Fruit fly (Drosophila melanogaster): Measurements from ENCODE around the gene CG14855.

Gene CG14855

dm6 chr3R:14748323-14749076 lies 47.6 kb upstream of the CG14855 start (continued):
- TF ChIP-seq D (optimal IDR thresholded peaks at IDR 0.05) = no peak
- peak; percentile 47 for TF ChIP-seq D (GFP tag; optimal IDR thresholded peaks at IDR 0.05)
- TF ChIP-seq ttk (GFP tag; IDR thresholded peaks at IDR 0.05) = no peak
- TF ChIP-seq pum (GFP tag; optimal IDR thresholded peaks at IDR 0.05) = no peak
- TF ChIP-seq grn (GFP tag; optimal IDR thresholded peaks at IDR 0.05) = no peak
- TF ChIP-seq dm (GFP tag; optimal IDR thresholded peaks at IDR 0.05) = no peak
- no peak for TF ChIP-seq ewg (GFP tag; optimal IDR thresholded peaks at IDR 0.05)
- peak; percentile 37 for TF ChIP-seq fd96Cb (tag; optimal IDR thresholded peaks at IDR 0.05)
- TF ChIP-seq CG3065 (GFP tag; optimal IDR thresholded peaks at IDR 0.05) = no peak
- no peak for TF ChIP-seq CG16813 (GFP tag; IDR thresholded peaks at IDR 0.05; ENCODE audit: partially characterized antibody)
- no peak for TF ChIP-seq CG3407 (GFP tag; optimal IDR thresholded peaks at IDR 0.05)
- TF ChIP-seq Meics (GFP tag; optimal IDR thresholded peaks at IDR 0.05) = no peak
- TF ChIP-seq Neu2 (GFP tag; optimal IDR thresholded peaks at IDR 0.05; ENCODE audit: borderline replicate concordance) = no peak
- TF ChIP-seq CG12236 (GFP tag; optimal IDR thresholded peaks at IDR 0.05) = no peak
- no peak for TF ChIP-seq wdn (GFP tag; IDR thresholded peaks at IDR 0.05)
- TF ChIP-seq CG4730 (GFP tag; IDR thresholded peaks at IDR 0.05) = no peak
- no peak for TF ChIP-seq NC2α (GFP tag; optimal IDR thresholded peaks at IDR 0.05)
- TF ChIP-seq ERR (GFP tag; optimal IDR thresholded peaks at IDR 0.05) = no peak
- no peak for TF ChIP-seq CG3281 (GFP tag; optimal IDR thresholded peaks at IDR 0.05)
- TF ChIP-seq Lhr (GFP tag; optimal IDR thresholded peaks at IDR 0.05) = no peak
- TF ChIP-seq CG7839 (tag; optimal IDR thresholded peaks at IDR 0.05) = no peak
- no peak for TF ChIP-seq CG7928 (GFP tag; optimal IDR thresholded peaks at IDR 0.05)
- peak; percentile 3 for TF ChIP-seq CG3838 (GFP tag; optimal IDR thresholded peaks at IDR 0.05)
- TF ChIP-seq luna (GFP tag; optimal IDR thresholded peaks at IDR 0.05) = no peak
- peak; percentile 92 for TF ChIP-seq CG3163 (GFP tag; optimal IDR thresholded peaks at IDR 0.05)
- TF ChIP-seq Hsf (GFP tag; optimal IDR thresholded peaks at IDR 0.05) = no peak
- no peak for TF ChIP-seq CG3847 (GFP tag; IDR thresholded peaks at IDR 0.05)
- no peak for TF ChIP-seq otp (GFP tag; IDR thresholded peaks at IDR 0.05)
- TF ChIP-seq salm (tag; optimal IDR thresholded peaks at IDR 0.05) = peak; percentile 23
- TF ChIP-seq CG17385 (GFP tag; optimal IDR thresholded peaks at IDR 0.05) = no peak
- no peak for TF ChIP-seq shn (GFP tag; optimal IDR thresholded peaks at IDR 0.05)
- no peak for TF ChIP-seq CG14667 (GFP tag; IDR thresholded peaks at IDR 0.05)
- no peak for TF ChIP-seq Antp (GFP tag; optimal IDR thresholded peaks at IDR 0.05)
- TF ChIP-seq Bteb2 (GFP tag; optimal IDR thresholded peaks at IDR 0.05) = no peak
- no peak for TF ChIP-seq CG34422 (GFP tag; IDR thresholded peaks at IDR 0.05)
- no peak for TF ChIP-seq CG13775 (GFP tag; optimal IDR thresholded peaks at IDR 0.05)
- no peak for TF ChIP-seq PHDP (tag; optimal IDR thresholded peaks at IDR 0.05)
- no peak for TF ChIP-seq Dad (GFP tag; optimal IDR thresholded peaks at IDR 0.05)
- TF ChIP-seq pb (GFP tag; optimal IDR thresholded peaks at IDR 0.05) = no peak
- no peak for TF ChIP-seq CG1832 (GFP tag; optimal IDR thresholded peaks at IDR 0.05)
- TF ChIP-seq nerfin-1 (tag; optimal IDR thresholded peaks at IDR 0.05) = no peak
- TF ChIP-seq CG8281 (tag; optimal IDR thresholded peaks at IDR 0.05) = no peak
- no peak for TF ChIP-seq CG14050 (GFP tag; IDR thresholded peaks at IDR 0.05)
- TF ChIP-seq klu (GFP tag; IDR thresholded peaks at IDR 0.05) = no peak
- no peak for TF ChIP-seq Bgb (GFP tag; IDR thresholded peaks at IDR 0.05; ENCODE audit: partially characterized antibody)
- no peak for TF ChIP-seq sob (GFP tag; IDR thresholded peaks at IDR 0.05)
- TF ChIP-seq cwo (GFP tag; optimal IDR thresholded peaks at IDR 0.05) = no peak
- no peak for TF ChIP-seq CG18476 (GFP tag; optimal IDR thresholded peaks at IDR 0.05)
- TF ChIP-seq CG9817 (tag; optimal IDR thresholded peaks at IDR 0.05) = no peak
- no peak for TF ChIP-seq CG10543 (GFP tag; optimal IDR thresholded peaks at IDR 0.05)
- no peak for TF ChIP-seq chm (GFP tag; IDR thresholded peaks at IDR 0.05)
